Worm (Caenorhabditis elegans) whole organism, L4 larva: Measurements from ENCODE around the gene Y24F12A.1.

Experiments used
- F49E8.2 ChIP-seq: sonication (generic microtip); optimal IDR thresholded peaks from 2 replicates; lab custom pipeline; 2016; ENCODE audit warnings: missing compliant biosample characterization, mild to moderate bottlenecking, missing genetic modification characterization, borderline replicate concordance
- Y105C5A.15 ChIP-seq: fragments of 200-800 bp; sonication (Bioruptor generic); IDR thresholded peaks from 2 replicates; pipeline ENCODE4 v1.3.6; 2022; ENCODE audit warnings: missing genetic modification characterization, missing compliant biosample characterization
- aly-2 ChIP-seq: sonication (generic microtip); optimal IDR thresholded peaks from 2 replicates; lab custom pipeline; 2018; ENCODE audit warnings: missing biosample characterization, missing genetic modification characterization
- ces-1 ChIP-seq: fragments of 150-350 bp; sonication (generic microtip); optimal IDR thresholded peaks from 4 replicates; lab custom pipeline; 2014; ENCODE audit warnings: missing biosample characterization, missing genetic modification reagents, missing genetic modification characterization
- dve-1 ChIP-seq: sonication (generic microtip); optimal IDR thresholded peaks from 2 replicates; lab custom pipeline; 2017; ENCODE audit warnings: antibody characterized with exemption, mild to moderate bottlenecking, missing genetic modification characterization, missing compliant biosample characterization; ENCODE audit not compliant: insufficient read depth
- hmg-1.1 ChIP-seq: fragments of 200-800 bp; sonication (Bioruptor generic); IDR thresholded peaks from 2 replicates; pipeline ENCODE4 v1.3.6; 2022; ENCODE audit warnings: missing genetic modification reagents, missing genetic modification characterization, missing compliant biosample characterization
- lin-1 ChIP-seq: fragments of 200-800 bp; sonication (Bioruptor generic); IDR thresholded peaks from 2 replicates; pipeline ENCODE4 v1.3.6; 2022; ENCODE audit warnings: missing genetic modification reagents, missing genetic modification characterization, missing compliant biosample characterization
- nhr-11 ChIP-seq: fragments of 150-350 bp; optimal IDR thresholded peaks from 2 replicates; lab custom pipeline; 2014; ENCODE audit warnings: missing biosample characterization, missing genetic modification characterization
- nhr-25 ChIP-seq: sonication (generic microtip); optimal IDR thresholded peaks from 2 replicates; lab custom pipeline; 2017; ENCODE audit warnings: missing genetic modification characterization, mild to moderate bottlenecking, missing compliant biosample characterization, antibody characterized with exemption, moderate library complexity, borderline replicate concordance; ENCODE audit not compliant: insufficient read depth
- nhr-48 ChIP-seq: sonication (generic microtip); optimal IDR thresholded peaks from 2 replicates; lab custom pipeline; 2016; ENCODE audit warnings: mild to moderate bottlenecking, missing genetic modification characterization, missing compliant biosample characterization
- nhr-77 ChIP-seq: fragments of 150-350 bp; optimal IDR thresholded peaks from 2 replicates; lab custom pipeline; 2014; ENCODE audit warnings: missing biosample characterization, missing genetic modification characterization
- unc-39 ChIP-seq: sonication (generic microtip); optimal IDR thresholded peaks from 2 replicates; lab custom pipeline; 2017; ENCODE audit warnings: missing biosample characterization, missing genetic modification characterization
- ztf-11 ChIP-seq: fragments of 150-350 bp; optimal IDR thresholded peaks from 2 replicates; lab custom pipeline; 2014; ENCODE audit warnings: missing biosample characterization, missing genetic modification characterization

DNA sequence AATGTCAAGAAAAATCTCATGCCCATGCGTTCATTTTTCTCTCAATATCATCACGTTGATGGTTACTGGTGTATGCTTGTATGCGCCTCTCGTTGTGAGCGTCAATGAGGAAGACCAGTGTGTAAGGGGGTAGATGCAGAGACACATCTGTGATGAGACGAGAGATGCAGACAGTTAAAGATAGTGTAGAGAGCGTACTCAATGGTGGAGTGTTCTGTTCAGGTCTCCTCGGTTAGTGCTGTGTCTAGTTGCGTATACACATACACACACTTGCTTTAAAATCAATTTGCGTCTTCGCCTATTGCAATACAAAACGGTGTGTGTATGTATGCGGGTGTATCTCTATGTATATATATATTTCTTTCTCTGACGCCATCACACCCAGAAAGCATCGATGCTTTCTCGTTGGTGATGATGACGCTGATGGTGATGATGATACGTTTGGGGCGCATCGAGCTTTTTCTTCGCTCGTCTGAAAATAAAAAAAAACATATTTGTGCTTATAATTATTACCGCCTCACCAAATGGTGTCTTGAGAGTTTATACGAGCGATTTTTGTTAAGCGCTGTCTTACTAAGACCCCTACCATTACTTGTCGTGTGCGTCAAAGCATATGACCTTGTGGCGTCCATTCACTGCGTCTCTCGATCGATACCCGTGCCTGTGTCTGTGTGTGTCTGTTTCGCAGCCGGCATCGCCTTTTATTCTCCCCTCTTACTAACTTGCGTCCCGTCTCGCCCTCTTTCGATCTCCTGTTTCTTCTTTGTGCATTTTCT, 11.5 kb upstream of the Y24F12A.1 start, which contains the start of gene F40F11.3:
- no peak for TF ChIP-seq unc-39 (tag; lab: Kevin White, UChicago)
- no peak for TF ChIP-seq Y105C5A.15 (GFP tag; lab: Robert Waterston, UW)
- TF ChIP-seq nhr-77 = peak; percentile 17
- TF ChIP-seq ces-1 = peak; percentile 56
- TF ChIP-seq nhr-25 (tag; lab: Kevin White, UChicago) = peak; percentile 38
- TF ChIP-seq aly-2 = no peak
- no peak; the same call in 1 of the 2 replicates for TF ChIP-seq lin-1 (GFP tag; lab: Robert Waterston, UW)
- no peak for TF ChIP-seq ztf-11
- TF ChIP-seq nhr-48 (tag; lab: Kevin White, UChicago) = peak; percentile 65
- TF ChIP-seq F49E8.2 (tag; lab: Kevin White, UChicago) = no peak
- peak; percentile 85 for TF ChIP-seq dve-1
- TF ChIP-seq hmg-1.1 = peak; percentile 95
- TF ChIP-seq nhr-11 (tag; lab: Kevin White, UChicago) = peak; percentile 73
